Worm (Caenorhabditis elegans): ENCODE results near the gene vhp-1.

Gene vhp-1

ce11 chrII:5292226-5292752, 30.8 kb upstream of the vhp-1 start, which contains the start of gene ZK622.4 (continued):
- TF ChIP-seq hlh-30 (tag; optimal IDR thresholded peaks at IDR 0.05; ENCODE audit: insufficient read depth), result peak; percentile 57
- TF ChIP-seq mdl-1 (tag; optimal IDR thresholded peaks at IDR 0.05), result peak in 1 of 2 experiments; percentile 22
- peak; percentile 72 for TF ChIP-seq mes-2 (tag; optimal IDR thresholded peaks at IDR 0.05; ENCODE audit: poor library complexity, severe bottlenecking)
- TF ChIP-seq dmd-8 (GFP tag; IDR thresholded peaks at IDR 0.05), result peak; percentile 92
- 0 out of 2 replicates have a peak, but pooled peaks have one; percentile 46 for TF ChIP-seq zfp-3 (GFP tag; conservative IDR thresholded peaks at IDR 0.05)
- no peak for TF ChIP-seq aha-1 (tag)
- no peak for TF ChIP-seq cey-2 (tag; optimal IDR thresholded peaks at IDR 0.05; ENCODE audit: borderline replicate concordance, insufficient read depth)
- no peak for TF ChIP-seq nhr-237 (tag; optimal IDR thresholded peaks at IDR 0.05)
- no peak for TF ChIP-seq attf-4 (tag; optimal IDR thresholded peaks at IDR 0.05)
- no peak for TF ChIP-seq ceh-62 (tag; optimal IDR thresholded peaks at IDR 0.05)
- TF ChIP-seq hif-1 (tag; optimal IDR thresholded peaks at IDR 0.05), result peak in 1 of 2 experiments; percentile 26
- peak; percentile 82 for TF ChIP-seq vab-7 (GFP tag; IDR thresholded peaks at IDR 0.05)
- TF ChIP-seq lin-29 (GFP tag; IDR thresholded peaks at IDR 0.05), result no peak
- peak; percentile 14 for TF ChIP-seq Y5F2A.4 (GFP tag; optimal IDR thresholded peaks at IDR 0.05)
- TF ChIP-seq dpl-1 (GFP tag; optimal IDR thresholded peaks at IDR 0.05), result peak; percentile 40
- peak; percentile 36 for TF ChIP-seq nhr-28 (tag; optimal IDR thresholded peaks at IDR 0.05)
- TF ChIP-seq dmd-9 (GFP tag; IDR thresholded peaks at IDR 0.05), result 0 out of 2 replicates have a peak, but pooled peaks have one; percentile 29
- peak; percentile 52; the same call in 1 of the 2 replicates for TF ChIP-seq mdt-29 (GFP tag; IDR thresholded peaks at IDR 0.05)
- TF ChIP-seq unc-62 (GFP tag; optimal IDR thresholded peaks at IDR 0.05 in 1 of 2), result peak in 1 of 2 experiments; percentile 28
- no peak for TF ChIP-seq unc-62 (tag; optimal IDR thresholded peaks at IDR 0.05)
- TF ChIP-seq mxl-3 (GFP tag; optimal IDR thresholded peaks at IDR 0.05), result peak; percentile 49
- no peak for TF ChIP-seq zag-1 (tag; optimal IDR thresholded peaks at IDR 0.05)
- peak; percentile 79; the same call in 1 of the 2 replicates for TF ChIP-seq D1046.2 (GFP tag; IDR thresholded peaks at IDR 0.05)
- peak; percentile 64 for TF ChIP-seq nhr-102 (tag; optimal IDR thresholded peaks at IDR 0.05)
- TF ChIP-seq lin-15B (tag; optimal IDR thresholded peaks at IDR 0.05), result no peak
- TF ChIP-seq Y48G9A.11 (GFP tag; IDR thresholded peaks at IDR 0.05), result 0 out of 2 replicates have a peak, but pooled peaks have one; percentile 38
- TF ChIP-seq nhr-10 (tag; optimal IDR thresholded peaks at IDR 0.05), result no peak
- TF ChIP-seq F37D6.2 (tag; optimal IDR thresholded peaks at IDR 0.05), result peak; percentile 26
- no peak for TF ChIP-seq nhr-111 (GFP tag; optimal IDR thresholded peaks at IDR 0.05)
- peak; percentile 48 for TF ChIP-seq zip-2 (tag; optimal IDR thresholded peaks at IDR 0.05)
- peak; percentile 67 for TF ChIP-seq dve-1 (tag; optimal IDR thresholded peaks at IDR 0.05; ENCODE audit: insufficient read depth)
- TF ChIP-seq php-3 (GFP tag; IDR thresholded peaks at IDR 0.05), result 0 out of 2 replicates have a peak, but pooled peaks have one; percentile 14
- no peak for TF ChIP-seq pqm-1 (tag; optimal IDR thresholded peaks at IDR 0.05)

ce11 chrII:5293287-5293850, 29.7 kb upstream of the vhp-1 start, which contains the start of gene ZK622.1:
Gene ZK622.1, plus strand, starts transcription at chrII:5293800.
- TF ChIP-seq ztf-11 (tag; optimal IDR thresholded peaks at IDR 0.05) (no peak), vab-7 (GFP tag; IDR thresholded peaks at IDR 0.05) (peak; percentile 80), F37D6.2 (tag; optimal IDR thresholded peaks at IDR 0.05) (no peak), F44E2.7 (GFP tag; IDR thresholded peaks at IDR 0.05) (0 out of 2 replicates have a peak, but pooled peaks have one; percentile 66), unc-130 (GFP tag; optimal IDR thresholded peaks at IDR 0.05) (peak; percentile 38), T26A8.4 (GFP tag; IDR thresholded peaks at IDR 0.05) (peak; percentile 65; the same call in 1 of the 2 replicates), F49E8.2 (tag; optimal IDR thresholded peaks at IDR 0.05; ENCODE audit: borderline replicate concordance) (no peak), mxl-3 (GFP tag; optimal IDR thresholded peaks at IDR 0.05) (peak; percentile 19), tag-97 (GFP tag; IDR thresholded peaks at IDR 0.05) (no peak), ceh-20 (GFP tag; IDR thresholded peaks at IDR 0.05) (peak; percentile 74), dmd-8 (GFP tag; IDR thresholded peaks at IDR 0.05) (peak; percentile 91; the same call in 1 of the 2 replicates), ZK337.2 (GFP tag; IDR thresholded peaks at IDR 0.05) (peak; percentile 66), Y105C5A.15 (GFP tag; IDR thresholded peaks at IDR 0.05) (0 out of 2 replicates have a peak, but pooled peaks have one; percentile 55), lim-7 (GFP tag; IDR thresholded peaks at IDR 0.05) (peak; percentile 95), nhr-77 (tag; optimal IDR thresholded peaks at IDR 0.05) (no peak), pha-4 (GFP tag; IDR thresholded peaks at IDR 0.05) (peak; percentile 66), pha-4 (tag; optimal IDR thresholded peaks at IDR 0.05) (no peak), ceh-32 (tag; optimal IDR thresholded peaks at IDR 0.05; ENCODE audit: poor library complexity) (no peak), mep-1 (tag; optimal IDR thresholded peaks at IDR 0.05) (peak; percentile 33), mdt-29 (GFP tag; IDR thresholded peaks at IDR 0.05) (peak; percentile 48; the same call in 1 of the 2 replicates), php-3 (GFP tag; IDR thresholded peaks at IDR 0.05) (0 out of 2 replicates have a peak, but pooled peaks have one; percentile 36), zfp-3 (GFP tag; conservative IDR thresholded peaks at IDR 0.05) (0 out of 2 replicates have a peak, but pooled peaks have one; percentile 58), rbr-2 (tag; optimal IDR thresholded peaks at IDR 0.05) (peak; percentile 20)
